Fruit fly (Drosophila melanogaster): ENCODE results near the gene chrb.

dm6 chr3L:11443474-11444080 lies 43.8 kb upstream of the chrb start:
- TF ChIP-seq Sox15 (GFP tag; optimal IDR thresholded peaks at IDR 0.05) (no peak), CG6854 (GFP tag; optimal IDR thresholded peaks at IDR 0.05) (no peak), CG8319 (GFP tag; optimal IDR thresholded peaks at IDR 0.05) (no peak), CG11902 (GFP tag; optimal IDR thresholded peaks at IDR 0.05) (no peak), CG34406 (GFP tag; optimal IDR thresholded peaks at IDR 0.05) (peak; percentile 11), CG6163 (GFP tag; IDR thresholded peaks at IDR 0.05) (no peak), CG11294 (GFP tag; IDR thresholded peaks at IDR 0.05) (no peak)
